Worm (Caenorhabditis elegans) whole organism, mixed stage, embryonic: ENCODE data around the gene ttr-14.

Experiments used
- nhr-76 ChIP-seq: sonication (generic microtip); optimal IDR thresholded peaks from 2 replicates; lab custom pipeline; 2017; ENCODE audit warnings: missing biosample characterization, missing genetic modification characterization
- sptf-1 ChIP-seq: sonication (generic microtip); optimal IDR thresholded peaks from 2 replicates; lab custom pipeline; 2017; ENCODE audit warnings: mild to moderate bottlenecking, missing genetic modification characterization, moderate library complexity, missing compliant biosample characterization
- ztf-11 ChIP-seq: fragments of 150-350 bp; optimal IDR thresholded peaks from 2 replicates; lab custom pipeline; 2014; ENCODE audit warnings: missing biosample characterization, missing genetic modification characterization

- no peak for TF ChIP-seq nhr-76
- TF ChIP-seq ztf-11 = no peak
- no peak for TF ChIP-seq sptf-1 (tag; lab: Kevin White, UChicago)
Observed at ce11 chrX:10756185-10756584, 31.1 kb upstream of the ttr-14 start.
